Fruit fly (Drosophila melanogaster): Measurements from ENCODE around the gene CG42740.

DNA sequence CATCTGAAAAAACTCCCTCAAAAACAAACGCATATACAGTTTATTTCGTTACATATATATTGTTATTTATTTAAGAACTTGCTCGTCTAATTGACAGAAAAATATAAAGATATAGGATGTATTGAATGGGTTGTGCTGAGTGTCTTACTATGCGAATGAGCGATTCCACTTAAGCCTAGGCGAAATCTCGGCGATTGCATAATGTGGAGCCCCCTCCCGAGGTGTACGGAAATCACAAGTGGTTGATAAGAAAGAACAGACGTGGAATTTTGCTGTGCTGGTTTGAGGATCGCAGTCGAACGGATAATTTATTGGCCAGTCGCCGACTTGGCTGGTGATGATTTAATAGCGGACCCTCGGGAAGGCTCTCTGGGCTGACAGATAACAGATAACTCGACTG lies 37.2 kb downstream of the CG42740 start:
- TF ChIP-seq CG11762 (GFP tag; optimal IDR thresholded peaks at IDR 0.05; ENCODE audit: insufficient read depth) (no peak), CG10631 (GFP tag; optimal IDR thresholded peaks at IDR 0.05) (no peak), Hr4 (GFP tag; optimal IDR thresholded peaks at IDR 0.05) (no peak), CG16779 (tag; optimal IDR thresholded peaks at IDR 0.05) (no peak), OdsH (GFP tag; optimal IDR thresholded peaks at IDR 0.05) (no peak), CG4318 (GFP tag; optimal IDR thresholded peaks at IDR 0.05) (no peak), pdm3 (GFP tag; optimal IDR thresholded peaks at IDR 0.05) (no peak), CG8119 (GFP tag; IDR thresholded peaks at IDR 0.05) (no peak), Hr39 (GFP tag; optimal IDR thresholded peaks at IDR 0.05) (no peak), lz (GFP tag; optimal IDR thresholded peaks at IDR 0.05) (no peak), cyc (GFP tag; optimal IDR thresholded peaks at IDR 0.05) (no peak)

All from whole organism, prepupa.